Worm (Caenorhabditis elegans) whole organism, early embryonic: ENCODE measurements around the gene str-83.

Experiments
- B0310.2 ChIP-seq: sonication (generic microtip); optimal IDR thresholded peaks from 2 replicates; lab custom pipeline; 2016; ENCODE audit warnings: mild to moderate bottlenecking, missing genetic modification characterization, missing compliant biosample characterization
- F13C5.2 ChIP-seq: sonication (generic microtip); optimal IDR thresholded peaks from 2 replicates; lab custom pipeline; 2017; ENCODE audit warnings: mild to moderate bottlenecking, missing genetic modification characterization, inconsistent platforms, missing compliant biosample characterization
- aly-1 ChIP-seq: sonication (generic microtip); optimal IDR thresholded peaks from 2 replicates; lab custom pipeline; 2016; ENCODE audit warnings: missing genetic modification characterization, missing compliant biosample characterization
- ama-1 ChIP-seq: fragments of 150-350 bp; optimal IDR thresholded peaks from 2 replicates; lab custom pipeline; 2014
- ceh-13 ChIP-seq: fragments of 200-800 bp; sonication (Bioruptor generic); optimal IDR thresholded peaks from 2 replicates; lab custom pipeline; 2018; ENCODE audit warnings: mild to moderate bottlenecking, missing genetic modification characterization, missing compliant biosample characterization
- ceh-36 ChIP-seq: sonication (generic microtip); optimal IDR thresholded peaks from 2 replicates; lab custom pipeline; 2016; ENCODE audit warnings: missing genetic modification characterization, inconsistent platforms, missing compliant biosample characterization
- ets-7 ChIP-seq: sonication (generic microtip); optimal IDR thresholded peaks from 2 replicates; lab custom pipeline; 2016; ENCODE audit warnings: missing genotype, missing genetic modification characterization, missing compliant biosample characterization
- flt-1 ChIP-seq: fragments of 200-800 bp; sonication (Bioruptor generic); IDR thresholded peaks from 2 replicates; pipeline ENCODE4 v1.3.6; 2022; ENCODE audit warnings: missing genetic modification characterization, missing compliant biosample characterization
- hmbx-1 ChIP-seq: sonication (generic microtip); optimal IDR thresholded peaks from 2 replicates; lab custom pipeline; 2016; ENCODE audit warnings: mild to moderate bottlenecking, missing genetic modification characterization, missing compliant biosample characterization
- hmg-4 ChIP-seq: fragments of 200-800 bp; sonication (Bioruptor generic); optimal IDR thresholded peaks from 2 replicates; lab custom pipeline; 2018; ENCODE audit warnings: mild to moderate bottlenecking, missing genetic modification characterization, missing compliant biosample characterization
- hnd-1 ChIP-seq: sonication (generic microtip); optimal IDR thresholded peaks from 2 replicates; lab custom pipeline; 2016; ENCODE audit warnings: missing genetic modification characterization, missing compliant biosample characterization
- pes-1 ChIP-seq: fragments of 200-800 bp; sonication (Bioruptor generic); IDR thresholded peaks from 2 replicates; pipeline ENCODE4 v1.3.6; 2022; ENCODE audit warnings: missing genetic modification reagents, missing genetic modification characterization, missing compliant biosample characterization
- scrt-1 ChIP-seq: fragments of 200-800 bp; sonication (Bioruptor generic); IDR thresholded peaks from 2 replicates; pipeline ENCODE4 v1.3.6; 2022; ENCODE audit warnings: missing genetic modification characterization, missing compliant biosample characterization
- sea-1 ChIP-seq: fragments of 200-800 bp; sonication (Bioruptor generic); conservative IDR thresholded peaks from 2 replicates; pipeline ENCODE4 v1.3.6; 2022; ENCODE audit warnings: missing genetic modification characterization, missing compliant biosample characterization
- tbx-11 ChIP-seq: fragments of 200-800 bp; sonication (Bioruptor generic); IDR thresholded peaks from 2 replicates; pipeline ENCODE4 v1.3.6; 2022; ENCODE audit warnings: missing genetic modification characterization, missing compliant biosample characterization
- tbx-37 ChIP-seq: fragments of 200-800 bp; sonication (Bioruptor generic); conservative IDR thresholded peaks from 2 replicates; pipeline ENCODE4 v1.3.6; 2022; ENCODE audit warnings: missing genetic modification reagents, missing genetic modification characterization, missing compliant biosample characterization
- tra-4 ChIP-seq: sonication (generic microtip); optimal IDR thresholded peaks from 2 replicates; lab custom pipeline; 2017; ENCODE audit warnings: missing genetic modification characterization, missing compliant biosample characterization

str-83 gene

ce11 chrV:4022309-4022708, 45.2 kb downstream of the str-83 start, which contains the start of gene cyp-35A3:
cyp-35A3 (plus strand) TSS chrV:4022609.
- no peak for TF ChIP-seq ama-1 (lab: Kevin White, UChicago)
- TF ChIP-seq tbx-11 (GFP tag; lab: Robert Waterston, UW): no peak
- no peak for TF ChIP-seq F13C5.2
- no peak for TF ChIP-seq hmbx-1 (tag; lab: Kevin White, UChicago)
- no peak for TF ChIP-seq hnd-1
- no peak for TF ChIP-seq pes-1
- TF ChIP-seq flt-1 (GFP tag; lab: Robert Waterston, UW): no peak
- no peak for TF ChIP-seq hmg-4 (GFP tag; lab: Kevin White, UChicago)
- no peak for TF ChIP-seq sea-1 (GFP tag; lab: Robert Waterston, UW)
- TF ChIP-seq aly-1 (tag; lab: Kevin White, UChicago): no peak
- TF ChIP-seq ceh-36 (tag; lab: Kevin White, UChicago): no peak
- no peak for TF ChIP-seq ets-7 (tag; lab: Kevin White, UChicago)
- no peak for TF ChIP-seq ceh-13
- TF ChIP-seq B0310.2 (tag; lab: Kevin White, UChicago): no peak
- no peak for TF ChIP-seq tra-4 (tag; lab: Kevin White, UChicago)
- no peak for TF ChIP-seq scrt-1

- no peak for TF ChIP-seq flt-1 (GFP tag; lab: Robert Waterston, UW)
- TF ChIP-seq ceh-13: no peak
- TF ChIP-seq tbx-37: no peak
- TF ChIP-seq B0310.2 (tag; lab: Kevin White, UChicago): no peak
- no peak for TF ChIP-seq aly-1 (tag; lab: Kevin White, UChicago)
- no peak for TF ChIP-seq hmbx-1 (tag; lab: Kevin White, UChicago)
- no peak for TF ChIP-seq hnd-1
Measured at ce11 chrV:4024777-4025176, 47.7 kb downstream of the str-83 start, which contains the start of gene K09D9.1. K09D9.1 (plus strand) TSS chrV:4025047.
